ENCODE assay signal across 2 worm cellular contexts in genomic region chrIII:11870009-11870408, ce11.
TF ChIP-seq lines count a peak whose summit lies in the region.

No protein-coding gene starts in this region.

TF ChIP-seq in whole organism, L1 larva, 84 proteins besides CTCF, POLR2A, EP300 and RAD21 (continued from another document):
- TF ChIP-seq hlh-17 (GFP tag; optimal IDR thresholded peaks at IDR 0.05; lab: Kevin White, UChicago; ENCODE audit: borderline replicate concordance) (no peak), nhr-90 (tag; optimal IDR thresholded peaks at IDR 0.05; lab: Kevin White, UChicago; ENCODE audit: poor library complexity) (peak; percentile 89), hpl-2 (GFP tag; optimal IDR thresholded peaks at IDR 0.05; lab: Kevin White, UChicago) (peak; percentile 27), grh-1 (GFP tag; IDR thresholded peaks at IDR 0.05; lab: Robert Waterston, UW) (no peak), Y116A8C.19 (tag; optimal IDR thresholded peaks at IDR 0.05; lab: Kevin White, UChicago; ENCODE audit: borderline replicate concordance) (no peak), nhr-20 (tag; optimal IDR thresholded peaks at IDR 0.05; lab: Kevin White, UChicago) (peak; percentile 86), isw-1 (GFP tag; IDR thresholded peaks at IDR 0.05; lab: Robert Waterston, UW) (peak; percentile 79), lir-3 (tag; optimal IDR thresholded peaks at IDR 0.05; lab: Kevin White, UChicago; ENCODE audit: poor library complexity) (peak; percentile 94), ztf-11 (tag; optimal IDR thresholded peaks at IDR 0.05; lab: Kevin White, UChicago) (peak in 1 of 2 experiments; percentile 86), sup-37 (GFP tag; optimal IDR thresholded peaks at IDR 0.05; lab: Kevin White, UChicago) (no peak), C16A3.4 (tag; optimal IDR thresholded peaks at IDR 0.05; lab: Kevin White, UChicago) (peak; percentile 81), unc-62 (GFP tag; optimal IDR thresholded peaks at IDR 0.05; lab: Kevin White, UChicago) (no peak), aly-2 (tag; optimal IDR thresholded peaks at IDR 0.05; lab: Kevin White, UChicago) (no peak), nhr-237 (tag; optimal IDR thresholded peaks at IDR 0.05; lab: Kevin White, UChicago) (peak; percentile 47), nhr-84 (tag; optimal IDR thresholded peaks at IDR 0.05; lab: Kevin White, UChicago) (no peak), elt-3 (tag; optimal IDR thresholded peaks at IDR 0.05; lab: Kevin White, UChicago) (no peak), nhr-85 (tag; lab: Kevin White, UChicago) (peak; percentile 91), xbp-1 (tag; optimal IDR thresholded peaks at IDR 0.05; lab: Kevin White, UChicago) (peak; percentile 87), tlp-1 (tag; optimal IDR thresholded peaks at IDR 0.05; lab: Kevin White, UChicago) (no peak), unc-130 (tag; optimal IDR thresholded peaks at IDR 0.05; lab: Kevin White, UChicago) (peak; percentile 78), mdl-1 (tag; optimal IDR thresholded peaks at IDR 0.05; lab: Kevin White, UChicago) (peak in 1 of 2 experiments; percentile 89), lin-15B (tag; optimal IDR thresholded peaks at IDR 0.05; lab: Kevin White, UChicago) (peak; percentile 87), efl-3 (GFP tag; optimal IDR thresholded peaks at IDR 0.05; lab: Kevin White, UChicago) (no peak)

TF ChIP-seq in whole organism, young adult, 124 proteins besides CTCF, POLR2A, EP300 and RAD21 (continued from another document):
- TF ChIP-seq cebp-1 (GFP tag; IDR thresholded peaks at IDR 0.05; lab: Robert Waterston, UW) (peak; percentile 53; the same call in 1 of the 2 replicates), cebp-1 (tag; optimal IDR thresholded peaks at IDR 0.05; lab: Kevin White, UChicago) (peak; percentile 78), rec-8 (tag; optimal IDR thresholded peaks at IDR 0.05; lab: Kevin White, UChicago) (no peak), repo-1 (tag; optimal IDR thresholded peaks at IDR 0.05; lab: Kevin White, UChicago) (no peak), nhr-27 (tag; optimal IDR thresholded peaks at IDR 0.05; lab: Kevin White, UChicago) (no peak), Y56A3A.18 (GFP tag; IDR thresholded peaks at IDR 0.05; lab: Robert Waterston, UW) (no peak), ama-1 (optimal IDR thresholded peaks at IDR 0.05; lab: Kevin White, UChicago) (no peak), ama-1 (GFP tag; optimal IDR thresholded peaks at IDR 0.05; lab: Kevin White, UChicago) (no peak), ekl-4 (GFP tag; IDR thresholded peaks at IDR 0.05; lab: Robert Waterston, UW) (no peak), egl-44 (GFP tag; IDR thresholded peaks at IDR 0.05; lab: Robert Waterston, UW) (no peak), ceh-40 (GFP tag; IDR thresholded peaks at IDR 0.05; lab: Robert Waterston, UW) (0 out of 2 replicates have a peak, but pooled peaks have one; percentile 28), snpc-1.1 (tag; optimal IDR thresholded peaks at IDR 0.05; lab: Kevin White, UChicago; ENCODE audit: insufficient read depth) (no peak), Y67H2A.10 (GFP tag; conservative IDR thresholded peaks at IDR 0.05; lab: Robert Waterston, UW) (peak; percentile 49; the same call in 1 of the 2 replicates)
